Worm (Caenorhabditis elegans) whole organism, late embryonic: Measurements from ENCODE around the gene C49F5.7.

Experiments
- C08G9.2 ChIP-seq: sonication (generic microtip); optimal IDR thresholded peaks from 2 replicates; lab custom pipeline; 2016; ENCODE audit warnings: mild to moderate bottlenecking, missing genetic modification characterization, moderate library complexity, missing compliant biosample characterization
- F13H6.1 ChIP-seq: sonication (generic microtip); optimal IDR thresholded peaks from 2 replicates; lab custom pipeline; 2016; ENCODE audit warnings: missing genetic modification characterization, missing compliant biosample characterization
- K02D7.2 ChIP-seq: sonication (generic microtip); optimal IDR thresholded peaks from 2 replicates; lab custom pipeline; 2017; ENCODE audit warnings: mild to moderate bottlenecking, missing genetic modification characterization, missing compliant biosample characterization
- K09A11.1 ChIP-seq: sonication (generic microtip); optimal IDR thresholded peaks from 2 replicates; lab custom pipeline; 2017; ENCODE audit warnings: antibody characterized with exemption, mild to moderate bottlenecking, missing genetic modification characterization, missing compliant biosample characterization; ENCODE audit not compliant: insufficient read depth
- T23F11.4 ChIP-seq: fragments of 200-800 bp; sonication (Bioruptor generic); optimal IDR thresholded peaks from 2 replicates; lab custom pipeline; 2018; ENCODE audit warnings: mild to moderate bottlenecking, missing genetic modification characterization, missing compliant biosample characterization
- ahr-1 ChIP-seq: sonication (generic microtip); optimal IDR thresholded peaks from 2 replicates; lab custom pipeline; 2016; ENCODE audit warnings: missing genetic modification characterization, missing compliant biosample characterization
- ceh-14 ChIP-seq: sonication (generic microtip); optimal IDR thresholded peaks from 2 replicates; lab custom pipeline; 2016; ENCODE audit warnings: missing genotype, missing genetic modification characterization, missing compliant biosample characterization
- ceh-18 ChIP-seq: sonication (generic microtip); optimal IDR thresholded peaks from 2 replicates; lab custom pipeline; 2016; ENCODE audit warnings: missing genetic modification characterization, missing compliant biosample characterization
- ceh-19 ChIP-seq: fragments of 200-800 bp; sonication (Bioruptor generic); optimal IDR thresholded peaks from 2 replicates; lab custom pipeline; 2018; ENCODE audit warnings: mild to moderate bottlenecking, missing genetic modification characterization, missing compliant biosample characterization
- ceh-22 ChIP-seq: sonication (generic microtip); optimal IDR thresholded peaks from 2 replicates; lab custom pipeline; 2017; ENCODE audit warnings: missing biosample characterization, missing genetic modification characterization
- ceh-24 ChIP-seq: sonication (generic microtip); optimal IDR thresholded peaks from 2 replicates; lab custom pipeline; 2016; ENCODE audit warnings: mild to moderate bottlenecking, missing genetic modification characterization, missing compliant biosample characterization
- ceh-34 ChIP-seq: sonication (generic microtip); optimal IDR thresholded peaks from 2 replicates; lab custom pipeline; 2016; ENCODE audit warnings: mild to moderate bottlenecking, missing genetic modification characterization, missing compliant biosample characterization
- dve-1 ChIP-seq: sonication (generic microtip); optimal IDR thresholded peaks from 2 replicates; lab custom pipeline; 2017; ENCODE audit warnings: antibody characterized with exemption, mild to moderate bottlenecking, missing genetic modification characterization, missing compliant biosample characterization
- elt-4 ChIP-seq: sonication (generic microtip); optimal IDR thresholded peaks from 2 replicates; lab custom pipeline; 2016; ENCODE audit warnings: missing genetic modification characterization, missing compliant biosample characterization
- ets-4 ChIP-seq: sonication (generic microtip); optimal IDR thresholded peaks from 2 replicates; lab custom pipeline; 2016; ENCODE audit warnings: missing genetic modification characterization, missing compliant biosample characterization
- eyg-1 ChIP-seq: sonication (generic microtip); optimal IDR thresholded peaks from 2 replicates; lab custom pipeline; 2016; ENCODE audit warnings: missing genotype, missing genetic modification characterization, missing compliant biosample characterization
- fax-1 ChIP-seq: sonication (generic microtip); optimal IDR thresholded peaks from 2 replicates; lab custom pipeline; 2016; ENCODE audit warnings: missing genotype, missing genetic modification characterization, missing compliant biosample characterization
- fkh-6 ChIP-seq: sonication (generic microtip); optimal IDR thresholded peaks from 2 replicates; lab custom pipeline; 2016; ENCODE audit warnings: missing genetic modification characterization, missing compliant biosample characterization
- hlh-15 ChIP-seq: sonication (generic microtip); optimal IDR thresholded peaks from 2 replicates; lab custom pipeline; 2016; ENCODE audit warnings: missing genetic modification characterization, missing compliant biosample characterization
- hlh-6 ChIP-seq: sonication (generic microtip); optimal IDR thresholded peaks from 2 replicates; lab custom pipeline; 2016; ENCODE audit warnings: missing genotype, missing genetic modification characterization, missing compliant biosample characterization
- lim-6 ChIP-seq: sonication (generic microtip); optimal IDR thresholded peaks from 2 replicates; lab custom pipeline; 2016; ENCODE audit warnings: missing genetic modification characterization, missing compliant biosample characterization
- nfya-1 ChIP-seq: sonication (generic microtip); optimal IDR thresholded peaks from 2 replicates; lab custom pipeline; 2017; ENCODE audit warnings: missing genetic modification characterization, mild to moderate bottlenecking, missing compliant biosample characterization, antibody characterized with exemption, moderate library complexity
- npax-4 ChIP-seq: sonication (generic microtip); optimal IDR thresholded peaks from 2 replicates; lab custom pipeline; 2016; ENCODE audit warnings: missing genetic modification characterization, missing compliant biosample characterization
- pag-3 ChIP-seq: sonication (generic microtip); optimal IDR thresholded peaks from 2 replicates; lab custom pipeline; 2016; ENCODE audit warnings: missing compliant biosample characterization, missing genetic modification characterization, borderline replicate concordance
- pat-9 ChIP-seq: fragments of 200-800 bp; sonication (Bioruptor generic); optimal IDR thresholded peaks from 2 replicates; lab custom pipeline; 2018; ENCODE audit warnings: mild to moderate bottlenecking, missing genetic modification characterization, moderate library complexity, missing compliant biosample characterization
- pha-2 ChIP-seq: sonication (generic microtip); optimal IDR thresholded peaks from 2 replicates; lab custom pipeline; 2017; ENCODE audit warnings: mild to moderate bottlenecking, missing genetic modification characterization, missing compliant biosample characterization
- pha-4 ChIP-seq: fragments of 150-350 bp; optimal IDR thresholded peaks from 2 replicates; lab custom pipeline; 2018; ENCODE audit warnings: missing biosample characterization, missing genetic modification reagents, missing genetic modification characterization
- ref-2 ChIP-seq: sonication (generic microtip); optimal IDR thresholded peaks from 2 replicates; lab custom pipeline; 2016; ENCODE audit warnings: missing genetic modification characterization, missing compliant biosample characterization
- sdc-2 ChIP-seq: sonication (generic microtip); optimal IDR thresholded peaks from 2 replicates; lab custom pipeline; 2016; ENCODE audit warnings: missing genotype, missing genetic modification characterization, missing compliant biosample characterization
- sox-2 ChIP-seq: fragments of 200-800 bp; sonication (Bioruptor generic); IDR thresholded peaks from 2 replicates; pipeline ENCODE4 v1.3.6; 2022; ENCODE audit warnings: missing genetic modification reagents, missing genetic modification characterization, missing compliant biosample characterization
- sox-4 ChIP-seq: sonication (generic microtip); optimal IDR thresholded peaks from 2 replicates; lab custom pipeline; 2017; ENCODE audit warnings: mild to moderate bottlenecking, missing genetic modification characterization, inconsistent platforms, missing compliant biosample characterization
- tbx-2 ChIP-seq: sonication (generic microtip); optimal IDR thresholded peaks from 2 replicates; lab custom pipeline; 2016; ENCODE audit warnings: missing genetic modification characterization, missing compliant biosample characterization
- tbx-7 ChIP-seq: sonication (generic microtip); optimal IDR thresholded peaks from 2 replicates; lab custom pipeline; 2016; ENCODE audit warnings: missing genotype, missing genetic modification characterization, missing compliant biosample characterization
- ttx-3 ChIP-seq: sonication (generic microtip); optimal IDR thresholded peaks from 2 replicates; lab custom pipeline; 2016; ENCODE audit warnings: missing genetic modification reagents, missing genetic modification characterization, missing compliant biosample characterization
- unc-42 ChIP-seq: sonication (generic microtip); optimal IDR thresholded peaks from 2 replicates; lab custom pipeline; 2016; ENCODE audit warnings: missing genotype, missing genetic modification characterization, missing compliant biosample characterization
- unc-55 ChIP-seq: sonication (generic microtip); optimal IDR thresholded peaks from 2 replicates; lab custom pipeline; 2017; ENCODE audit warnings: missing biosample characterization, missing genetic modification reagents, missing genetic modification characterization
- ztf-16 ChIP-seq: sonication (generic microtip); optimal IDR thresholded peaks from 2 replicates; lab custom pipeline; 2017; ENCODE audit warnings: missing genetic modification characterization, missing compliant biosample characterization

Gene C49F5.7

ce11 chrX:11948184-11948894, 46.2 kb upstream of the C49F5.7 start, which contains the start of gene lsd-1:
Gene lsd-1, plus strand, starts transcription at chrX:11948844.
- TF ChIP-seq ztf-16 (tag; lab: Kevin White, UChicago) = no peak
- TF ChIP-seq sdc-2 = peak; percentile 24

ce11 chrX:11952129-11952528, 42.5 kb upstream of the C49F5.7 start:
- no peak for TF ChIP-seq pha-2 (tag; lab: Kevin White, UChicago)
- TF ChIP-seq ttx-3 (tag; lab: Kevin White, UChicago) = no peak
- TF ChIP-seq fkh-6 (tag; lab: Kevin White, UChicago) = no peak
- no peak for TF ChIP-seq lim-6 (tag; lab: Kevin White, UChicago)
- no peak for TF ChIP-seq ahr-1 (tag; lab: Kevin White, UChicago)
- TF ChIP-seq unc-55 = no peak
- no peak for TF ChIP-seq ceh-18 (tag; lab: Kevin White, UChicago)
- TF ChIP-seq hlh-15 (tag; lab: Kevin White, UChicago) = no peak
- no peak for TF ChIP-seq dve-1 (tag; lab: Kevin White, UChicago)
- no peak for TF ChIP-seq eyg-1 (tag; lab: Kevin White, UChicago)
- TF ChIP-seq C08G9.2 (tag; lab: Kevin White, UChicago) = no peak
- TF ChIP-seq elt-4 (tag; lab: Kevin White, UChicago) = no peak
- no peak for TF ChIP-seq ref-2
- no peak for TF ChIP-seq unc-42 (tag; lab: Kevin White, UChicago)
- TF ChIP-seq pha-4 (tag; lab: Kevin White, UChicago) = no peak

ce11 chrX:11953229-11953628, 41.4 kb upstream of the C49F5.7 start, which contains the start of gene T08D10.4:
Gene T08D10.4, minus strand, starts transcription at chrX:11953329.
- TF ChIP-seq T23F11.4 (no peak), nfya-1 (tag; lab: Kevin White, UChicago) (no peak), tbx-7 (tag; lab: Kevin White, UChicago) (no peak), sox-2 (GFP tag; lab: Robert Waterston, UW) (no peak), F13H6.1 (tag; lab: Kevin White, UChicago) (no peak), pat-9 (tag; lab: Kevin White, UChicago) (no peak), ceh-14 (tag; lab: Kevin White, UChicago) (no peak), hlh-6 (tag; lab: Kevin White, UChicago) (no peak), pag-3 (no peak)

- TF ChIP-seq tbx-2 (tag; lab: Kevin White, UChicago) = no peak
- TF ChIP-seq ceh-14 (tag; lab: Kevin White, UChicago) = no peak
- TF ChIP-seq ceh-19 (GFP tag; lab: Kevin White, UChicago) = no peak
- no peak for TF ChIP-seq ceh-34
- no peak for TF ChIP-seq K02D7.2 (tag; lab: Kevin White, UChicago)
- no peak for TF ChIP-seq sox-4 (tag; lab: Kevin White, UChicago)
- no peak for TF ChIP-seq pha-2 (tag; lab: Kevin White, UChicago)
- TF ChIP-seq ets-4 (tag; lab: Kevin White, UChicago) = no peak
- no peak for TF ChIP-seq ceh-22 (tag; lab: Kevin White, UChicago)
- TF ChIP-seq fax-1 (tag; lab: Kevin White, UChicago) = no peak
- no peak for TF ChIP-seq sdc-2
- TF ChIP-seq C08G9.2 (tag; lab: Kevin White, UChicago) = no peak
- no peak for TF ChIP-seq K09A11.1
- no peak for TF ChIP-seq eyg-1 (tag; lab: Kevin White, UChicago)
- no peak for TF ChIP-seq ztf-16 (tag; lab: Kevin White, UChicago)
- TF ChIP-seq pag-3 = no peak
- no peak for TF ChIP-seq npax-4 (tag; lab: Kevin White, UChicago)
- no peak for TF ChIP-seq ceh-24
- no peak for TF ChIP-seq lim-6 (tag; lab: Kevin White, UChicago)
Observed at ce11 chrX:11955125-11955524, 39.5 kb upstream of the C49F5.7 start, which contains the start of gene T08D10.3. Gene T08D10.3, plus strand, starts transcription at chrX:11955425.
